Fruit fly (Drosophila melanogaster): Measurements from ENCODE around the gene FoxP.
A peak's percentile ranks its signal among the peaks of the same experiment; 100 is the strongest.

The FoxP gene

DNA sequence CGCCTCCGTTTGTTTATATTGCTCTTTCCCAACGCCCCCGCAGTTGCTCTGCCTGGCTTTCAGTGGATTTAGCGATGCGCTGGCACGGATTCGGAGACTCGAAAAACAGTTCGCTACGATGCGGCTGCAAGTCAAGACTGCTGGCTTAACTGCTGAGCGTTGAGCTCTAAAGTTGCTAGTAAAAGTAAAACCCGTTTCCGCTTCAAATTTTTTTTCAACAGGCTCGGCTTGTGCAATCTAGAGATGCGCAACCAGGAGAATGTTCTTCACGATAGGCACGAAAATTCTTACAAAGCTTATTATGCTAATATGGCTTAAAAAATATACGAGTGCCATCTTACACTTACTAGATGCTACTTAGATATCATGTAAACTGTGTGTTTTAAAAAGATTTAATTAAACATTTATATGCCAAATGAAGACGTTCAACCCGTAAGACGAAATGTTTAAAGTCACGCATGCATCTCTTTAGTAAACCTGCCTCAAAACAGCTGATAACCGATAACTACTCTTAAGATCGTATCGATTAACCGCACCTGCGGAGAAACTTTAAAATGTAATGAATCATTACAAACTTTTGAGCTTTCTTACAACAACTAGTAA lies 16.7 kb upstream of the FoxP start, which contains the start of gene CG12948 (continued):
- TF ChIP-seq CG2116 (GFP tag; optimal IDR thresholded peaks at IDR 0.05) (peak; percentile 57), HLHmδ (GFP tag; optimal IDR thresholded peaks at IDR 0.05) (no peak), sim (GFP tag; IDR thresholded peaks at IDR 0.05) (no peak), CG7839 (tag; optimal IDR thresholded peaks at IDR 0.05) (no peak), pros (GFP tag; optimal IDR thresholded peaks at IDR 0.05) (peak; percentile 62), CG33213 (GFP tag; optimal IDR thresholded peaks at IDR 0.05) (peak; percentile 30), sisA (GFP tag; IDR thresholded peaks at IDR 0.05) (no peak), emc (GFP tag; optimal IDR thresholded peaks at IDR 0.05) (no peak), ttk (GFP tag; IDR thresholded peaks at IDR 0.05) (no peak), CG5180 (GFP tag; optimal IDR thresholded peaks at IDR 0.05) (no peak), Ada2b (GFP tag; IDR thresholded peaks at IDR 0.05) (no peak), mam (GFP tag; optimal IDR thresholded peaks at IDR 0.05) (peak; percentile 60), ci (GFP tag; IDR thresholded peaks at IDR 0.05) (peak; percentile 47; the same call in 1 of the 3 replicates), row (GFP tag; IDR thresholded peaks at IDR 0.05) (peak; percentile 95), CG11695 (GFP tag; IDR thresholded peaks at IDR 0.05) (no peak), Lhr (GFP tag; optimal IDR thresholded peaks at IDR 0.05) (no peak), NFAT (GFP tag; IDR thresholded peaks at IDR 0.05) (peak; percentile 64), CG18619 (GFP tag; optimal IDR thresholded peaks at IDR 0.05) (no peak), cad (GFP tag; optimal IDR thresholded peaks at IDR 0.05) (no peak), CG15011 (GFP tag; optimal IDR thresholded peaks at IDR 0.05) (no peak), CG9609 (GFP tag; optimal IDR thresholded peaks at IDR 0.05) (peak; percentile 18), CG10543 (GFP tag; optimal IDR thresholded peaks at IDR 0.05) (peak; percentile 62), ranshi (GFP tag; IDR thresholded peaks at IDR 0.05) (no peak; the same call in 1 of the 2 replicates), CG8359 (GFP tag; optimal IDR thresholded peaks at IDR 0.05; ENCODE audit: borderline replicate concordance) (no peak), nmo (GFP tag; optimal IDR thresholded peaks at IDR 0.05) (peak; percentile 49), Dref (GFP tag; IDR thresholded peaks at IDR 0.05) (peak; percentile 56), Hey (tag; optimal IDR thresholded peaks at IDR 0.05) (no peak), CG17802 (tag; optimal IDR thresholded peaks at IDR 0.05) (no peak), vvl (GFP tag; IDR thresholded peaks at IDR 0.05) (peak; percentile 69), CG12942 (GFP tag; optimal IDR thresholded peaks at IDR 0.05) (no peak), nau (GFP tag; optimal IDR thresholded peaks at IDR 0.05) (no peak), grau (tag; optimal IDR thresholded peaks at IDR 0.05) (peak; percentile 67), CG3847 (GFP tag; IDR thresholded peaks at IDR 0.05) (peak; percentile 54), Oli (tag; optimal IDR thresholded peaks at IDR 0.05) (no peak), p53 (GFP tag; optimal IDR thresholded peaks at IDR 0.05) (no peak), CG10366 (GFP tag; IDR thresholded peaks at IDR 0.05) (peak; percentile 11; the same call in 1 of the 2 replicates), CG3995 (GFP tag; optimal IDR thresholded peaks at IDR 0.05) (peak; percentile 52), CG3726 (GFP tag; IDR thresholded peaks at IDR 0.05) (no peak), D19A (tag; optimal IDR thresholded peaks at IDR 0.05) (no peak), Myb (GFP tag; optimal IDR thresholded peaks at IDR 0.05) (peak; percentile 7), CG16813 (GFP tag; IDR thresholded peaks at IDR 0.05; ENCODE audit: partially characterized antibody) (peak; percentile 89), toy (GFP tag; IDR thresholded peaks at IDR 0.05) (no peak), Ravus (GFP tag; IDR thresholded peaks at IDR 0.05) (no peak), CG7745 (tag; optimal IDR thresholded peaks at IDR 0.05) (no peak), Dll (GFP tag; IDR thresholded peaks at IDR 0.05; ENCODE audit: partially characterized antibody) (peak; percentile 99), odd (GFP tag; optimal IDR thresholded peaks at IDR 0.05) (no peak), Pdp1 (GFP tag; optimal IDR thresholded peaks at IDR 0.05) (peak; percentile 36 to 83), Doc3 (GFP tag; IDR thresholded peaks at IDR 0.05; ENCODE audit: partially characterized antibody) (peak; percentile 98), pita (GFP tag; optimal IDR thresholded peaks at IDR 0.05) (no peak), Jarid2 (GFP tag; optimal IDR thresholded peaks at IDR 0.05) (no peak)
